Fruit fly (Drosophila melanogaster) whole organism, prepupa: ENCODE results near the gene Mdh2.

Experiments
- CG10631 ChIP-seq: fragments of 200-800 bp; sonication (Bioruptor generic); optimal IDR thresholded peaks from 2 replicates; lab custom pipeline; 2016; ENCODE audit warnings: missing biosample characterization, missing genetic modification characterization
- CG10669 ChIP-seq: fragments of 200-800 bp; sonication (Bioruptor generic); optimal IDR thresholded peaks from 3 replicates; lab custom pipeline; 2018; ENCODE audit warnings: missing biosample characterization, mild to moderate bottlenecking, missing genetic modification characterization, moderate library complexity
- CG11294 ChIP-seq: fragments of 200-800 bp; sonication (Bioruptor generic); IDR thresholded peaks from 2 replicates; pipeline ENCODE4 v1.3.6; 2022; ENCODE audit warnings: missing biosample characterization, missing genetic modification characterization
- CG11762 ChIP-seq: fragments of 200-800 bp; sonication (Bioruptor generic); optimal IDR thresholded peaks from 3 replicates; lab custom pipeline; 2016; ENCODE audit warnings: missing biosample characterization, missing genetic modification characterization; ENCODE audit not compliant: insufficient read depth
- CG11902 ChIP-seq: fragments of 200-800 bp; sonication (Bioruptor generic); optimal IDR thresholded peaks from 3 replicates; lab custom pipeline; 2016; ENCODE audit warnings: missing biosample characterization, missing genetic modification characterization
- CG15336 ChIP-seq: fragments of 200-800 bp; sonication (Bioruptor generic); IDR thresholded peaks from 2 replicates; pipeline ENCODE4 v1.3.6; 2022; ENCODE audit warnings: missing biosample characterization, missing genetic modification characterization
- CG1621 ChIP-seq: fragments of 200-800 bp; sonication (Bioruptor generic); optimal IDR thresholded peaks from 3 replicates; lab custom pipeline; 2018; ENCODE audit warnings: missing biosample characterization, mild to moderate bottlenecking, missing genetic modification characterization
- CG16779 ChIP-seq: fragments of 200-800 bp; sonication (Bioruptor generic); optimal IDR thresholded peaks from 3 replicates; lab custom pipeline; 2017; ENCODE audit warnings: missing biosample characterization, mild to moderate bottlenecking, missing genetic modification characterization
- CG31627 ChIP-seq: fragments of 200-800 bp; sonication (Bioruptor generic); optimal IDR thresholded peaks from 3 replicates; lab custom pipeline; 2016; ENCODE audit warnings: missing biosample characterization, missing genetic modification characterization
- CG32006 ChIP-seq: fragments of 200-800 bp; sonication (Bioruptor generic); optimal IDR thresholded peaks from 3 replicates; lab custom pipeline; 2017; ENCODE audit warnings: missing biosample characterization, mild to moderate bottlenecking, missing genetic modification characterization
- CG34406 ChIP-seq: fragments of 200-800 bp; sonication (Bioruptor generic); optimal IDR thresholded peaks from 3 replicates; lab custom pipeline; 2016; ENCODE audit warnings: missing biosample characterization, missing genetic modification characterization
- CG3919 ChIP-seq: fragments of 200-800 bp; sonication (Bioruptor generic); optimal IDR thresholded peaks from 3 replicates; lab custom pipeline; 2016; ENCODE audit warnings: missing biosample characterization, missing genetic modification characterization
- CG4318 ChIP-seq: fragments of 200-800 bp; sonication (Bioruptor generic); optimal IDR thresholded peaks from 3 replicates; lab custom pipeline; 2017; ENCODE audit warnings: missing biosample characterization, mild to moderate bottlenecking, missing genetic modification characterization
- CG6276 ChIP-seq: fragments of 200-800 bp; sonication (Bioruptor generic); optimal IDR thresholded peaks from 2 replicates; lab custom pipeline; 2017; ENCODE audit warnings: missing biosample characterization, mild to moderate bottlenecking, missing genetic modification characterization
- CG6792 ChIP-seq: fragments of 200-800 bp; sonication (Bioruptor generic); optimal IDR thresholded peaks from 3 replicates; lab custom pipeline; 2016; ENCODE audit warnings: missing biosample characterization, missing genetic modification characterization
- CG6808 ChIP-seq: fragments of 200-800 bp; sonication (Bioruptor generic); optimal IDR thresholded peaks from 3 replicates; lab custom pipeline; 2017; ENCODE audit warnings: missing biosample characterization, missing genetic modification characterization, mild to moderate bottlenecking, moderate library complexity, missing genetic modification reagents
- CG6854 ChIP-seq: fragments of 200-800 bp; sonication (Bioruptor generic); optimal IDR thresholded peaks from 2 replicates; lab custom pipeline; 2017; ENCODE audit warnings: missing biosample characterization, mild to moderate bottlenecking, missing genetic modification characterization
- CG7368 ChIP-seq: fragments of 200-800 bp; sonication (Bioruptor generic); optimal IDR thresholded peaks from 3 replicates; lab custom pipeline; 2016; ENCODE audit warnings: missing biosample characterization, missing genetic modification characterization
- CG8319 ChIP-seq: fragments of 200-800 bp; sonication (Bioruptor generic); optimal IDR thresholded peaks from 3 replicates; lab custom pipeline; 2016; ENCODE audit warnings: missing biosample characterization, missing genetic modification characterization
- CG8632 ChIP-seq: fragments of 200-800 bp; sonication (Bioruptor generic); optimal IDR thresholded peaks from 3 replicates; lab custom pipeline; 2016; ENCODE audit warnings: missing biosample characterization, missing genetic modification characterization
- Eip75B ChIP-seq: fragments of 200-800 bp; sonication (Bioruptor generic); optimal IDR thresholded peaks from 3 replicates; lab custom pipeline; 2016; ENCODE audit warnings: missing biosample characterization, missing genetic modification characterization
- Eip78C ChIP-seq: fragments of 200-800 bp; sonication (Bioruptor generic); peaks from one replicate; lab custom pipeline; 2016; ENCODE audit warnings: missing biosample characterization, missing genetic modification characterization
- Ets21C ChIP-seq: fragments of 200-800 bp; sonication (Bioruptor generic); optimal IDR thresholded peaks from 3 replicates; lab custom pipeline; 2016; ENCODE audit warnings: missing biosample characterization, missing genetic modification characterization
- Ets96B ChIP-seq: fragments of 200-800 bp; optimal IDR thresholded peaks from 2 replicates; lab custom pipeline; 2019; ENCODE audit warnings: missing biosample characterization, mild to moderate bottlenecking, missing genetic modification characterization, moderate library complexity
- Gug ChIP-seq: fragments of 200-800 bp; sonication (Bioruptor generic); IDR thresholded peaks from 2 replicates; pipeline ENCODE4 v1.3.6; 2022; ENCODE audit warnings: missing biosample characterization, missing genetic modification characterization
- Hr38 ChIP-seq: sonication (Bioruptor generic); optimal IDR thresholded peaks from 2 replicates; lab custom pipeline; 2016; ENCODE audit warnings: missing biosample characterization, missing genetic modification characterization
- Hr39 ChIP-seq: fragments of 200-800 bp; sonication (Bioruptor generic); optimal IDR thresholded peaks from 2 replicates; lab custom pipeline; 2016; ENCODE audit warnings: missing biosample characterization, missing genetic modification characterization
- Hr4 ChIP-seq: fragments of 200-800 bp; sonication (Bioruptor generic); optimal IDR thresholded peaks from 3 replicates; lab custom pipeline; 2016; ENCODE audit warnings: missing biosample characterization, missing genetic modification characterization
- Lpt ChIP-seq: fragments of 200-800 bp; sonication (Bioruptor generic); optimal IDR thresholded peaks from 3 replicates; lab custom pipeline; 2016; ENCODE audit warnings: missing biosample characterization, missing genetic modification characterization
- Met ChIP-seq: fragments of 200-800 bp; sonication (Bioruptor generic); optimal IDR thresholded peaks from 3 replicates; lab custom pipeline; 2016; ENCODE audit warnings: missing biosample characterization, missing genetic modification characterization
- OdsH ChIP-seq: fragments of 200-800 bp; sonication (Bioruptor generic); optimal IDR thresholded peaks from 3 replicates; lab custom pipeline; 2016; ENCODE audit warnings: missing biosample characterization, missing genetic modification characterization
- Smox ChIP-seq: fragments of 200-800 bp; sonication (Bioruptor generic); optimal IDR thresholded peaks from 3 replicates; lab custom pipeline; 2016; ENCODE audit warnings: missing biosample characterization, missing genetic modification characterization
- Sox102F ChIP-seq: fragments of 200-800 bp; sonication (Bioruptor generic); optimal IDR thresholded peaks from 2 replicates; lab custom pipeline; 2016; ENCODE audit warnings: missing biosample characterization, mild to moderate bottlenecking, missing genetic modification characterization
- Sox14 ChIP-seq: fragments of 200-800 bp; sonication (Bioruptor generic); optimal IDR thresholded peaks from 3 replicates; lab custom pipeline; 2016; ENCODE audit warnings: missing biosample characterization, missing genetic modification characterization
- Sox15 ChIP-seq: fragments of 200-800 bp; sonication (Bioruptor generic); optimal IDR thresholded peaks from 3 replicates; lab custom pipeline; 2016; ENCODE audit warnings: missing biosample characterization, missing genetic modification characterization
- acj6 ChIP-seq: fragments of 200-800 bp; sonication (Bioruptor generic); optimal IDR thresholded peaks from 3 replicates; lab custom pipeline; 2016; ENCODE audit warnings: missing biosample characterization, missing genetic modification characterization
- cyc ChIP-seq: fragments of 200-800 bp; sonication (Bioruptor generic); optimal IDR thresholded peaks from 3 replicates; lab custom pipeline; 2016; ENCODE audit warnings: missing biosample characterization, missing genetic modification characterization
- dac ChIP-seq: fragments of 200-800 bp; sonication (Bioruptor generic); optimal IDR thresholded peaks from 2 replicates; lab custom pipeline; 2017; ENCODE audit warnings: missing biosample characterization, mild to moderate bottlenecking, missing genetic modification characterization
- dsx ChIP-seq: fragments of 200-800 bp; optimal IDR thresholded peaks from 3 replicates; lab custom pipeline; 2019; ENCODE audit warnings: missing biosample characterization, mild to moderate bottlenecking, missing genetic modification characterization, moderate library complexity; ENCODE audit not compliant: poor library complexity, severe bottlenecking
- eg ChIP-seq: fragments of 200-800 bp; sonication (Bioruptor generic); IDR thresholded peaks from 3 replicates; pipeline ENCODE4 v1.3.6; 2022; ENCODE audit warnings: missing biosample characterization, missing genetic modification characterization
- fd59A ChIP-seq: fragments of 200-800 bp; sonication (Bioruptor generic); optimal IDR thresholded peaks from 2 replicates; lab custom pipeline; 2017; ENCODE audit warnings: missing biosample characterization, mild to moderate bottlenecking, missing genetic modification characterization, missing genetic modification reagents
- fd85E ChIP-seq: fragments of 200-800 bp; sonication (Bioruptor generic); optimal IDR thresholded peaks from 3 replicates; lab custom pipeline; 2016; ENCODE audit warnings: missing biosample characterization, missing genetic modification characterization
- lz ChIP-seq: fragments of 200-800 bp; sonication (Bioruptor generic); optimal IDR thresholded peaks from 3 replicates; lab custom pipeline; 2016; ENCODE audit warnings: missing biosample characterization, missing genetic modification characterization
- net ChIP-seq: fragments of 200-800 bp; sonication (Bioruptor generic); optimal IDR thresholded peaks from 3 replicates; lab custom pipeline; 2016; ENCODE audit warnings: missing biosample characterization, missing genetic modification characterization
- pdm3 ChIP-seq: fragments of 200-800 bp; sonication (Bioruptor generic); optimal IDR thresholded peaks from 3 replicates; lab custom pipeline; 2016; ENCODE audit warnings: missing biosample characterization, missing genetic modification characterization
- salr ChIP-seq, 2 experiments: fragments of 200-800 bp; sonication (Bioruptor generic); optimal IDR thresholded peaks; 3 replicates each; lab custom pipeline; 2016 to 2018; ENCODE audit warnings: missing biosample characterization in 2 of 2, missing genetic modification characterization in 2 of 2, mild to moderate bottlenecking in 1 of 2
- spab ChIP-seq: fragments of 200-800 bp; sonication (Bioruptor generic); optimal IDR thresholded peaks from 2 replicates; lab custom pipeline; 2017; ENCODE audit warnings: missing biosample characterization, mild to moderate bottlenecking, missing genetic modification characterization, missing genetic modification reagents
- ss ChIP-seq, 2 experiments: fragments of 200-800 bp; sonication (Bioruptor generic); optimal IDR thresholded peaks; 2 replicates in 1 of 2; 3 replicates in 1 of 2; lab custom pipeline; 2017 to 2018; ENCODE audit warnings: mild to moderate bottlenecking in 2 of 2, missing biosample characterization in 2 of 2, missing genetic modification characterization in 2 of 2, moderate library complexity in 1 of 2
- topi ChIP-seq: fragments of 200-800 bp; sonication (Bioruptor generic); optimal IDR thresholded peaks from 3 replicates; lab custom pipeline; 2016; ENCODE audit warnings: missing biosample characterization, missing genetic modification characterization
- vri ChIP-seq: fragments of 200-800 bp; sonication (Bioruptor generic); optimal IDR thresholded peaks from 3 replicates; lab custom pipeline; 2016; ENCODE audit warnings: missing biosample characterization, mild to moderate bottlenecking, missing genetic modification characterization

Mdh2 gene

DNA sequence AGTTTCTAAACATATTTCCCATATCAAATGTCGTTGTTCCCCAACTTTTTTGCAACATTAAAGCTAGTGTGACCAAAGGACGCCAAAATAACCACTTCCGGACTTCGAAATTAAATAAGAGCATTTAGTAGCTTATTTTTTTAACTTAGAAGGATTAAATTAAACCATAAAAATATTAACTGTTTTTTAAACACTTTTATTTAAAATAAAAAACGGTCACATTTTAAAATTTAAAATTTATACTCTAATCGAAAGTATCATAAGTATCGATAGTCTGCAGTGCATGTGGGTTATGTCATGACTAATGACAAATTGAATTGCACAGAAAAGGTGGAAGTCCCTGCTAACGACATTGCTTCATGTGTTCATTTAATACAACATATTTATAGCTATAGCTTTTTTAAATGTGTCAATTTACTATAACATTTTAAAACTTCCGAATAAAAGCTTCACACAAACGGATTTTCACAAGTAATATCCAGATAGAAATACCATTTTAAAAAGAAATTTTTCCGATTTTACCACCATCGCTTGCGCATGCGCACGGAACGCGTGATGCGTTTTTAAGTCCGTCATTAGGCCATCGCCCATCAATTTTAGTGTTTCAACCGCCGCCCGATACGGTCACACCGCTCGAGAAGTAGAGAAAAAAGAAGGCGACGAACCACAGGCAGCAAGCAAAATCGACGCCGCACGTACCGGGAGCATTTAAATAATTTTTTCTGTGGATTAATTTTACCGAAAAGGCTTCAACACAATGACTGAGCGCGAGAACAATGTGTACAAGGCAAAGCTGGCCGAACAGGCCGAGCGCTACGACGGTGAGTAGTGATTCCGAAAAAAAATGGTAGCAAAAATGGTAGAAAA lies 16.1 kb downstream of the Mdh2 start, which contains the start of the genes CG7156 and 14-3-3epsilon:
Gene CG7156, minus strand, starts transcription at position 71 of the 867 bp plus-strand sequence.
Gene 14-3-3epsilon, plus strand, starts transcription at position 443 of the 867 bp plus-strand sequence.
- TF ChIP-seq CG1621 (tag; lab: Kevin White, UChicago) (no peak), Sox102F (no peak), spab (GFP tag; lab: Kevin White, UChicago) (no peak), Hr4 (GFP tag; lab: Kevin White, UChicago) (no peak), CG3919 (peak; percentile 32), CG6792 (GFP tag; lab: Kevin White, UChicago) (peak; percentile 17), salr (GFP tag; optimal IDR thresholded peaks at IDR 0.05; lab: Kevin White, UChicago) (no peak), CG7368 (GFP tag; lab: Kevin White, UChicago) (no peak), ss (GFP tag; optimal IDR thresholded peaks at IDR 0.05; lab: Kevin White, UChicago) (peak; percentile 42 to 52), Ets96B (no peak), dac (GFP tag; lab: Kevin White, UChicago) (no peak), CG11762 (GFP tag; lab: Kevin White, UChicago) (no peak), CG8319 (GFP tag; lab: Kevin White, UChicago) (no peak), CG6854 (GFP tag; lab: Kevin White, UChicago) (peak; percentile 65), CG6276 (GFP tag; lab: Kevin White, UChicago) (no peak), Eip78C (peak; percentile 77), net (GFP tag; lab: Kevin White, UChicago) (no peak), Ets21C (GFP tag; lab: Kevin White, UChicago) (no peak), cyc (GFP tag; lab: Kevin White, UChicago) (peak; percentile 3), CG11902 (GFP tag; lab: Kevin White, UChicago) (no peak), Met (GFP tag; lab: Kevin White, UChicago) (no peak), fd85E (GFP tag; lab: Kevin White, UChicago) (no peak), Hr38 (GFP tag; lab: Kevin White, UChicago) (no peak), CG32006 (GFP tag; lab: Kevin White, UChicago) (no peak), vri (no peak), pdm3 (GFP tag; lab: Kevin White, UChicago) (no peak), CG31627 (GFP tag; lab: Kevin White, UChicago) (peak; percentile 0), eg (0 out of 3 replicates have a peak, but pooled peaks have one; percentile 49), Eip75B (GFP tag; lab: Kevin White, UChicago) (peak; percentile 23), acj6 (peak; percentile 6), CG11294 (no peak), lz (peak; percentile 30), OdsH (GFP tag; lab: Kevin White, UChicago) (no peak), CG10631 (GFP tag; lab: Kevin White, UChicago) (peak; percentile 5), Sox14 (GFP tag; lab: Kevin White, UChicago) (no peak), CG15336 (GFP tag; lab: Robert Waterston, UW) (peak; percentile 16; the same call in 1 of the 2 replicates), CG16779 (tag; lab: Kevin White, UChicago) (peak; percentile 25), Lpt (no peak), CG8632 (GFP tag; lab: Kevin White, UChicago) (peak; percentile 18), Gug (GFP tag; lab: Robert Waterston, UW) (no peak), Smox (GFP tag; lab: Kevin White, UChicago) (peak; percentile 28), dsx (GFP tag; lab: Kevin White, UChicago) (no peak), CG34406 (GFP tag; lab: Kevin White, UChicago) (no peak), Sox15 (GFP tag; lab: Kevin White, UChicago) (no peak), topi (GFP tag; lab: Kevin White, UChicago) (peak; percentile 20), Hr39 (GFP tag; lab: Kevin White, UChicago) (no peak), CG6808 (GFP tag; lab: Kevin White, UChicago) (peak; percentile 44), fd59A (GFP tag; lab: Kevin White, UChicago) (no peak), CG4318 (no peak), CG10669 (GFP tag; lab: Kevin White, UChicago) (no peak)
